1 worm cellular context compared by ENCODE assay signal in genomic region chrII:6348360-6348759, ce11.
TF ChIP-seq lines count a peak whose summit lies in the region.

No protein-coding gene starts in this region.

TF ChIP-seq in whole organism, L4 larva, 104 proteins besides CTCF, POLR2A, EP300 and RAD21 (continued from another document):
- TF ChIP-seq unc-130 (GFP tag; optimal IDR thresholded peaks at IDR 0.05; lab: Kevin White, UChicago) (no peak), ceh-32 (tag; optimal IDR thresholded peaks at IDR 0.05; lab: Kevin White, UChicago; ENCODE audit: poor library complexity) (no peak), hlh-11 (tag; optimal IDR thresholded peaks at IDR 0.05; lab: Kevin White, UChicago) (peak; percentile 98), lin-38 (GFP tag; IDR thresholded peaks at IDR 0.05; lab: Robert Waterston, UW) (peak; percentile 74), mxl-3 (GFP tag; optimal IDR thresholded peaks at IDR 0.05; lab: Kevin White, UChicago) (peak; percentile 97), mes-2 (tag; optimal IDR thresholded peaks at IDR 0.05; lab: Kevin White, UChicago; ENCODE audit: poor library complexity, severe bottlenecking) (peak; percentile 86), dmd-8 (GFP tag; IDR thresholded peaks at IDR 0.05; lab: Robert Waterston, UW) (no peak), fos-1 (tag; optimal IDR thresholded peaks at IDR 0.05; lab: Kevin White, UChicago) (no peak), lir-3 (tag; optimal IDR thresholded peaks at IDR 0.05; lab: Kevin White, UChicago) (no peak), ces-1 (GFP tag; optimal IDR thresholded peaks at IDR 0.05; lab: Kevin White, UChicago) (no peak), T20F7.1 (GFP tag; optimal IDR thresholded peaks at IDR 0.05; lab: Kevin White, UChicago) (peak; percentile 51), mdt-29 (GFP tag; IDR thresholded peaks at IDR 0.05; lab: Robert Waterston, UW) (peak; percentile 79; the same call in 1 of the 2 replicates), aly-2 (tag; optimal IDR thresholded peaks at IDR 0.05; lab: Kevin White, UChicago) (no peak), ZK546.5 (tag; optimal IDR thresholded peaks at IDR 0.05; lab: Kevin White, UChicago) (peak in 1 of 2 experiments; percentile 25), tra-1 (GFP tag; IDR thresholded peaks at IDR 0.05; lab: Robert Waterston, UW) (peak; percentile 73; the same call in 1 of the 2 replicates), attf-4 (tag; optimal IDR thresholded peaks at IDR 0.05; lab: Kevin White, UChicago) (peak; percentile 32), lin-29 (GFP tag; IDR thresholded peaks at IDR 0.05; lab: Robert Waterston, UW) (no peak), mdl-1 (tag; optimal IDR thresholded peaks at IDR 0.05; lab: Kevin White, UChicago) (peak; percentile 71 to 92), dve-1 (tag; optimal IDR thresholded peaks at IDR 0.05; lab: Kevin White, UChicago; ENCODE audit: insufficient read depth) (peak; percentile 97)
